Fruit fly (Drosophila melanogaster): ENCODE measurements around the gene Mnat9.

Gene Mnat9

dm6 chr3R:31580586-31580994 lies 35.4 kb downstream of the Mnat9 start, which contains the start of the genes pygo and rod (continued):
- TF ChIP-seq tll (GFP tag; optimal IDR thresholded peaks at IDR 0.05) (no peak), CHES-1-like (GFP tag; optimal IDR thresholded peaks at IDR 0.05) (peak; percentile 13), D (optimal IDR thresholded peaks at IDR 0.05) (no peak), D (GFP tag; optimal IDR thresholded peaks at IDR 0.05) (no peak), HmgD (GFP tag; optimal IDR thresholded peaks at IDR 0.05) (no peak), CG2199 (GFP tag; IDR thresholded peaks at IDR 0.05) (no peak), Max (GFP tag; optimal IDR thresholded peaks at IDR 0.05) (peak; percentile 16), dmrt11E (tag; optimal IDR thresholded peaks at IDR 0.05) (no peak), eve (GFP tag; optimal IDR thresholded peaks at IDR 0.05) (no peak), ab (GFP tag; optimal IDR thresholded peaks at IDR 0.05) (no peak), sna (GFP tag; IDR thresholded peaks at IDR 0.05; ENCODE audit: partially characterized antibody) (peak; percentile 74), ranshi (GFP tag; IDR thresholded peaks at IDR 0.05) (no peak), CG18476 (GFP tag; optimal IDR thresholded peaks at IDR 0.05) (no peak), CG6683 (GFP tag; optimal IDR thresholded peaks at IDR 0.05) (no peak), Rfx (GFP tag; IDR thresholded peaks at IDR 0.05) (no peak), ERR (GFP tag; optimal IDR thresholded peaks at IDR 0.05) (no peak), tup (GFP tag; optimal IDR thresholded peaks at IDR 0.05) (no peak), Dp (GFP tag; optimal IDR thresholded peaks at IDR 0.05) (peak; percentile 78), CG9727 (GFP tag; optimal IDR thresholded peaks at IDR 0.05) (no peak), sima (GFP tag; optimal IDR thresholded peaks at IDR 0.05) (no peak), ase (GFP tag; IDR thresholded peaks at IDR 0.05) (no peak), ATbp (GFP tag; optimal IDR thresholded peaks at IDR 0.05) (no peak), CG15073 (GFP tag; optimal IDR thresholded peaks at IDR 0.05) (no peak), zfh1 (GFP tag; IDR thresholded peaks at IDR 0.05) (no peak), eyg (GFP tag; optimal IDR thresholded peaks at IDR 0.05) (no peak), vnd (GFP tag; IDR thresholded peaks at IDR 0.05; ENCODE audit: partially characterized antibody) (0 out of 3 replicates have a peak, but pooled peaks have one; percentile 30), CG14667 (GFP tag; IDR thresholded peaks at IDR 0.05) (no peak), Bteb2 (GFP tag; optimal IDR thresholded peaks at IDR 0.05) (no peak), Oaz (GFP tag; IDR thresholded peaks at IDR 0.05) (no peak), CG4282 (GFP tag; optimal IDR thresholded peaks at IDR 0.05) (no peak), z (GFP tag; IDR thresholded peaks at IDR 0.05) (no peak), H2.0 (GFP tag; IDR thresholded peaks at IDR 0.05) (no peak), CG8089 (GFP tag; optimal IDR thresholded peaks at IDR 0.05) (no peak), E2f2 (GFP tag; IDR thresholded peaks at IDR 0.05) (peak; percentile 88), zen2 (GFP tag; IDR thresholded peaks at IDR 0.05; ENCODE audit: partially characterized antibody) (peak; percentile 30; the same call in 1 of the 3 replicates), abd-A (tag; optimal IDR thresholded peaks at IDR 0.05) (no peak), CG15601 (tag; optimal IDR thresholded peaks at IDR 0.05) (no peak), CG6175 (GFP tag; IDR thresholded peaks at IDR 0.05) (no peak), ken (GFP tag; IDR thresholded peaks at IDR 0.05) (no peak), CG9932 (GFP tag; IDR thresholded peaks at IDR 0.05) (no peak), cwo (GFP tag; optimal IDR thresholded peaks at IDR 0.05) (no peak), phol (tag; optimal IDR thresholded peaks at IDR 0.05) (peak; percentile 48), CG1233 (GFP tag; optimal IDR thresholded peaks at IDR 0.05) (no peak), ash1 (GFP tag; optimal IDR thresholded peaks at IDR 0.05) (no peak), CG5245 (GFP tag; optimal IDR thresholded peaks at IDR 0.05) (no peak), yki (optimal IDR thresholded peaks at IDR 0.05) (no peak), Rx (GFP tag; IDR thresholded peaks at IDR 0.05) (no peak), Dref (GFP tag; IDR thresholded peaks at IDR 0.05) (peak; percentile 68), mld (GFP tag; IDR thresholded peaks at IDR 0.05; ENCODE audit: partially characterized antibody) (no peak), CG2875 (GFP tag; optimal IDR thresholded peaks at IDR 0.05) (no peak), Xbp1 (GFP tag; optimal IDR thresholded peaks at IDR 0.05) (peak; percentile 39), klu (GFP tag; IDR thresholded peaks at IDR 0.05) (no peak)

All from whole organism, embryonic.